Fruit fly (Drosophila melanogaster): ENCODE measurements around the gene Akap200.

Gene Akap200

dm6 chr2L:8416350-8417046 is 1.0 kb downstream of the Akap200 start (continued):
- TF ChIP-seq Smox (GFP tag; optimal IDR thresholded peaks at IDR 0.05) (peak; percentile 73), OdsH (GFP tag; optimal IDR thresholded peaks at IDR 0.05) (peak; percentile 58), CG10669 (GFP tag; optimal IDR thresholded peaks at IDR 0.05) (peak; percentile 77), cyc (GFP tag; optimal IDR thresholded peaks at IDR 0.05) (peak; percentile 72), CG6854 (GFP tag; optimal IDR thresholded peaks at IDR 0.05) (peak; percentile 6), achi (GFP tag; optimal IDR thresholded peaks at IDR 0.05) (peak; percentile 72), CG9139 (GFP tag; optimal IDR thresholded peaks at IDR 0.05) (peak; percentile 47), CG6163 (GFP tag; IDR thresholded peaks at IDR 0.05) (peak; percentile 82), Hr39 (GFP tag; optimal IDR thresholded peaks at IDR 0.05) (peak; percentile 78), CG3032 (tag; optimal IDR thresholded peaks at IDR 0.05) (peak; percentile 63), CG3919 (GFP tag; optimal IDR thresholded peaks at IDR 0.05) (peak; percentile 81), CG11902 (GFP tag; optimal IDR thresholded peaks at IDR 0.05) (peak; percentile 30), CG8319 (GFP tag; optimal IDR thresholded peaks at IDR 0.05) (peak; percentile 22)

- TF ChIP-seq esn (GFP tag; optimal IDR thresholded peaks at IDR 0.05), result peak; percentile 23
- TF ChIP-seq CG1621 (tag; optimal IDR thresholded peaks at IDR 0.05), result no peak
- TF ChIP-seq CG7368 (GFP tag; optimal IDR thresholded peaks at IDR 0.05), result no peak
- no peak for TF ChIP-seq eg (GFP tag; IDR thresholded peaks at IDR 0.05)
- peak; percentile 20 for TF ChIP-seq vri (GFP tag; optimal IDR thresholded peaks at IDR 0.05)
- no peak for TF ChIP-seq acj6 (GFP tag; optimal IDR thresholded peaks at IDR 0.05)
- TF ChIP-seq OdsH (GFP tag; optimal IDR thresholded peaks at IDR 0.05), result no peak
- no peak for TF ChIP-seq Sox102F (GFP tag; optimal IDR thresholded peaks at IDR 0.05)
- no peak for TF ChIP-seq Smox (GFP tag; optimal IDR thresholded peaks at IDR 0.05)
- TF ChIP-seq pdm3 (GFP tag; optimal IDR thresholded peaks at IDR 0.05), result no peak
- no peak for TF ChIP-seq Met (GFP tag; optimal IDR thresholded peaks at IDR 0.05)
- TF ChIP-seq CG6276 (GFP tag; optimal IDR thresholded peaks at IDR 0.05), result no peak
- TF ChIP-seq net (GFP tag; optimal IDR thresholded peaks at IDR 0.05), result no peak
- TF ChIP-seq fd59A (GFP tag; optimal IDR thresholded peaks at IDR 0.05), result no peak
- TF ChIP-seq lz (GFP tag; optimal IDR thresholded peaks at IDR 0.05), result no peak
- TF ChIP-seq Sox15 (GFP tag; optimal IDR thresholded peaks at IDR 0.05), result no peak
- TF ChIP-seq CG6808 (GFP tag; optimal IDR thresholded peaks at IDR 0.05), result no peak
- TF ChIP-seq fd85E (GFP tag; optimal IDR thresholded peaks at IDR 0.05), result no peak
- TF ChIP-seq CG4318 (GFP tag; optimal IDR thresholded peaks at IDR 0.05), result no peak
- TF ChIP-seq CG34406 (GFP tag; optimal IDR thresholded peaks at IDR 0.05), result no peak
- peak; percentile 52 for TF ChIP-seq Eip78C (GFP tag)
- TF ChIP-seq fkh (GFP tag; optimal IDR thresholded peaks at IDR 0.05), result peak; percentile 34
- no peak for TF ChIP-seq Gug (GFP tag; IDR thresholded peaks at IDR 0.05)
- TF ChIP-seq Blimp-1 (GFP tag; optimal IDR thresholded peaks at IDR 0.05), result peak; percentile 4
- no peak for TF ChIP-seq Hr4 (GFP tag; optimal IDR thresholded peaks at IDR 0.05)
- no peak for TF ChIP-seq achi (GFP tag; optimal IDR thresholded peaks at IDR 0.05)
- TF ChIP-seq CG10669 (GFP tag; optimal IDR thresholded peaks at IDR 0.05), result no peak
- TF ChIP-seq CG32006 (GFP tag; optimal IDR thresholded peaks at IDR 0.05), result no peak
- peak; percentile 31 for TF ChIP-seq svp (GFP tag)
- no peak for TF ChIP-seq Eip75B (GFP tag; optimal IDR thresholded peaks at IDR 0.05)
- TF ChIP-seq CG31627 (GFP tag; optimal IDR thresholded peaks at IDR 0.05), result no peak
- no peak for TF ChIP-seq CG11294 (GFP tag; IDR thresholded peaks at IDR 0.05)
- TF ChIP-seq CG6854 (GFP tag; optimal IDR thresholded peaks at IDR 0.05), result no peak
- TF ChIP-seq CG3032 (tag; optimal IDR thresholded peaks at IDR 0.05), result no peak
- no peak for TF ChIP-seq CG8632 (GFP tag; optimal IDR thresholded peaks at IDR 0.05)
- TF ChIP-seq dsx (GFP tag; optimal IDR thresholded peaks at IDR 0.05; ENCODE audit: poor library complexity, severe bottlenecking), result no peak
These were observed 2.1 kb downstream of the Akap200 start for dm6 chr2L:8417562-8417961.

Measured in whole organism, prepupa.